Worm (Caenorhabditis elegans) whole organism, L4/young adult: ENCODE data around the gene rsr-2.

ENCODE experiments used
- W03F9.2 ChIP-seq: fragments of 150-350 bp; optimal IDR thresholded peaks from 2 replicates; lab custom pipeline; 2014; ENCODE audit warnings: missing biosample characterization, missing genetic modification characterization
- dao-5 ChIP-seq: sonication (generic microtip); optimal IDR thresholded peaks from 2 replicates; lab custom pipeline; 2016; ENCODE audit warnings: missing genotype, missing genetic modification characterization, moderate library complexity, missing compliant biosample characterization
- him-1 ChIP-seq: sonication (generic microtip); optimal IDR thresholded peaks from 2 replicates; lab custom pipeline; 2016; ENCODE audit warnings: missing genotype, missing genetic modification reagents, missing genetic modification characterization, missing compliant biosample characterization

- TF ChIP-seq him-1 (tag; lab: Kevin White, UChicago) (no peak), W03F9.2 (tag; lab: Kevin White, UChicago) (no peak), dao-5 (tag; lab: Kevin White, UChicago) (no peak)
Measured at ce11 chrII:12226192-12226591, 1.0 kb downstream of the rsr-2 start.
